Fruit fly (Drosophila melanogaster): ENCODE measurements around the gene CG5849.

dm6 chr3R:21775766-21776165, 35.9 kb downstream of the CG5849 start, which contains the start of the genes GABA-B-R2 and CG6800:
- no peak for TF ChIP-seq Eip75B (GFP tag; optimal IDR thresholded peaks at IDR 0.05)
- no peak for TF ChIP-seq CG16779 (tag; optimal IDR thresholded peaks at IDR 0.05)
